Worm (Caenorhabditis elegans) whole organism, late embryonic: ENCODE data around the gene atp-5.
A peak's percentile ranks its signal among the peaks of the same experiment; 100 is the strongest.

Source experiments
- C08G9.2 ChIP-seq: sonication (generic microtip); optimal IDR thresholded peaks from 2 replicates; lab custom pipeline; 2016; ENCODE audit warnings: mild to moderate bottlenecking, missing genetic modification characterization, moderate library complexity, missing compliant biosample characterization
- F13H6.1 ChIP-seq: sonication (generic microtip); optimal IDR thresholded peaks from 2 replicates; lab custom pipeline; 2016; ENCODE audit warnings: missing genetic modification characterization, missing compliant biosample characterization
- K02D7.2 ChIP-seq: sonication (generic microtip); optimal IDR thresholded peaks from 2 replicates; lab custom pipeline; 2017; ENCODE audit warnings: mild to moderate bottlenecking, missing genetic modification characterization, missing compliant biosample characterization
- T23F11.4 ChIP-seq: fragments of 200-800 bp; sonication (Bioruptor generic); optimal IDR thresholded peaks from 2 replicates; lab custom pipeline; 2018; ENCODE audit warnings: mild to moderate bottlenecking, missing genetic modification characterization, missing compliant biosample characterization
- Y22D7AL.16 ChIP-seq: sonication (generic microtip); optimal IDR thresholded peaks from 2 replicates; lab custom pipeline; 2016; ENCODE audit warnings: missing genetic modification characterization, missing compliant biosample characterization
- ama-1 ChIP-seq: fragments of 150-350 bp; optimal IDR thresholded peaks from 2 replicates; lab custom pipeline; 2014
- ceh-18 ChIP-seq: sonication (generic microtip); optimal IDR thresholded peaks from 2 replicates; lab custom pipeline; 2016; ENCODE audit warnings: missing genetic modification characterization, missing compliant biosample characterization
- ceh-2 ChIP-seq: sonication (generic microtip); optimal IDR thresholded peaks from 2 replicates; lab custom pipeline; 2016; ENCODE audit warnings: missing genotype, missing genetic modification characterization, missing compliant biosample characterization
- ceh-22 ChIP-seq: sonication (generic microtip); optimal IDR thresholded peaks from 2 replicates; lab custom pipeline; 2017; ENCODE audit warnings: missing biosample characterization, missing genetic modification characterization
- ceh-30 ChIP-seq: fragments of 150-350 bp; optimal IDR thresholded peaks from 2 replicates; lab custom pipeline; 2014; ENCODE audit warnings: missing biosample characterization, missing genetic modification characterization
- ceh-31 ChIP-seq: sonication (generic microtip); optimal IDR thresholded peaks from 2 replicates; lab custom pipeline; 2016; ENCODE audit warnings: missing genetic modification characterization, missing compliant biosample characterization
- ceh-34 ChIP-seq: sonication (generic microtip); optimal IDR thresholded peaks from 2 replicates; lab custom pipeline; 2016; ENCODE audit warnings: mild to moderate bottlenecking, missing genetic modification characterization, missing compliant biosample characterization
- ceh-45 ChIP-seq: fragments of 200-800 bp; sonication (Bioruptor generic); IDR thresholded peaks from 2 replicates; pipeline ENCODE4 v1.3.6; 2022; ENCODE audit warnings: missing genetic modification reagents, missing genetic modification characterization, missing compliant biosample characterization
- dmd-4 ChIP-seq: sonication (generic microtip); optimal IDR thresholded peaks from 2 replicates; lab custom pipeline; 2016; ENCODE audit warnings: borderline replicate concordance, missing genetic modification characterization, missing compliant biosample characterization
- elt-2 ChIP-seq: sonication (generic microtip); optimal IDR thresholded peaks from 2 replicates; lab custom pipeline; 2016; ENCODE audit warnings: missing genetic modification reagents, missing genetic modification characterization, missing compliant biosample characterization
- elt-4 ChIP-seq: sonication (generic microtip); optimal IDR thresholded peaks from 2 replicates; lab custom pipeline; 2016; ENCODE audit warnings: missing genetic modification characterization, missing compliant biosample characterization
- ets-4 ChIP-seq: sonication (generic microtip); optimal IDR thresholded peaks from 2 replicates; lab custom pipeline; 2016; ENCODE audit warnings: missing genetic modification characterization, missing compliant biosample characterization
- fkh-6 ChIP-seq: sonication (generic microtip); optimal IDR thresholded peaks from 2 replicates; lab custom pipeline; 2016; ENCODE audit warnings: missing genetic modification characterization, missing compliant biosample characterization
- hlh-13 ChIP-seq: fragments of 200-800 bp; sonication (Bioruptor generic); optimal IDR thresholded peaks from 2 replicates; lab custom pipeline; 2018; ENCODE audit warnings: mild to moderate bottlenecking, missing genetic modification characterization, missing compliant biosample characterization
- hlh-6 ChIP-seq: sonication (generic microtip); optimal IDR thresholded peaks from 2 replicates; lab custom pipeline; 2016; ENCODE audit warnings: missing genotype, missing genetic modification characterization, missing compliant biosample characterization
- hlh-8 ChIP-seq: sonication (generic microtip); optimal IDR thresholded peaks from 2 replicates; lab custom pipeline; 2016; ENCODE audit warnings: missing genotype, missing genetic modification characterization, missing compliant biosample characterization
- lim-6 ChIP-seq: sonication (generic microtip); optimal IDR thresholded peaks from 2 replicates; lab custom pipeline; 2016; ENCODE audit warnings: missing genetic modification characterization, missing compliant biosample characterization
- madf-2 ChIP-seq: sonication (generic microtip); optimal IDR thresholded peaks from 2 replicates; lab custom pipeline; 2017; ENCODE audit warnings: missing genetic modification characterization, missing compliant biosample characterization
- mec-3 ChIP-seq: sonication (generic microtip); optimal IDR thresholded peaks from 2 replicates; lab custom pipeline; 2016; ENCODE audit warnings: borderline replicate concordance, missing genetic modification characterization, missing compliant biosample characterization
- nfya-1 ChIP-seq: sonication (generic microtip); optimal IDR thresholded peaks from 2 replicates; lab custom pipeline; 2017; ENCODE audit warnings: missing genetic modification characterization, mild to moderate bottlenecking, missing compliant biosample characterization, antibody characterized with exemption, moderate library complexity
- nhr-11 ChIP-seq: fragments of 150-350 bp; optimal IDR thresholded peaks from 2 replicates; lab custom pipeline; 2014; ENCODE audit warnings: missing biosample characterization, missing genetic modification characterization
- odd-2 ChIP-seq: sonication (generic microtip); optimal IDR thresholded peaks from 2 replicates; lab custom pipeline; 2017; ENCODE audit warnings: antibody characterized with exemption, mild to moderate bottlenecking, missing genetic modification characterization, missing compliant biosample characterization
- pag-3 ChIP-seq: sonication (generic microtip); optimal IDR thresholded peaks from 2 replicates; lab custom pipeline; 2016; ENCODE audit warnings: missing compliant biosample characterization, missing genetic modification characterization, borderline replicate concordance
- pat-9 ChIP-seq: fragments of 200-800 bp; sonication (Bioruptor generic); optimal IDR thresholded peaks from 2 replicates; lab custom pipeline; 2018; ENCODE audit warnings: mild to moderate bottlenecking, missing genetic modification characterization, moderate library complexity, missing compliant biosample characterization
- pax-1 ChIP-seq: fragments of 150-350 bp; optimal IDR thresholded peaks from 2 replicates; lab custom pipeline; 2014; ENCODE audit warnings: missing biosample characterization, missing genetic modification characterization
- pha-2 ChIP-seq: sonication (generic microtip); optimal IDR thresholded peaks from 2 replicates; lab custom pipeline; 2017; ENCODE audit warnings: mild to moderate bottlenecking, missing genetic modification characterization, missing compliant biosample characterization
- pqm-1 ChIP-seq: sonication (generic microtip); optimal IDR thresholded peaks from 2 replicates; lab custom pipeline; 2016; ENCODE audit warnings: missing genetic modification characterization, missing compliant biosample characterization
- pros-1 ChIP-seq: fragments of 150-350 bp; optimal IDR thresholded peaks from 2 replicates; lab custom pipeline; 2014; ENCODE audit warnings: missing biosample characterization, missing genetic modification reagents, missing genetic modification characterization
- ref-2 ChIP-seq: sonication (generic microtip); optimal IDR thresholded peaks from 2 replicates; lab custom pipeline; 2016; ENCODE audit warnings: missing genetic modification characterization, missing compliant biosample characterization
- rnt-1 ChIP-seq: sonication (generic microtip); optimal IDR thresholded peaks from 2 replicates; lab custom pipeline; 2016; ENCODE audit warnings: missing genetic modification characterization, missing compliant biosample characterization
- sdc-2 ChIP-seq: sonication (generic microtip); optimal IDR thresholded peaks from 2 replicates; lab custom pipeline; 2016; ENCODE audit warnings: missing genotype, missing genetic modification characterization, missing compliant biosample characterization
- sox-2 ChIP-seq: fragments of 200-800 bp; sonication (Bioruptor generic); IDR thresholded peaks from 2 replicates; pipeline ENCODE4 v1.3.6; 2022; ENCODE audit warnings: missing genetic modification reagents, missing genetic modification characterization, missing compliant biosample characterization
- tbx-2 ChIP-seq: sonication (generic microtip); optimal IDR thresholded peaks from 2 replicates; lab custom pipeline; 2016; ENCODE audit warnings: missing genetic modification characterization, missing compliant biosample characterization
- unc-55 ChIP-seq: sonication (generic microtip); optimal IDR thresholded peaks from 2 replicates; lab custom pipeline; 2017; ENCODE audit warnings: missing biosample characterization, missing genetic modification reagents, missing genetic modification characterization
- zip-5 ChIP-seq: sonication (generic microtip); optimal IDR thresholded peaks from 2 replicates; lab custom pipeline; 2016; ENCODE audit warnings: missing genetic modification characterization, missing compliant biosample characterization

Gene atp-5

DNA sequence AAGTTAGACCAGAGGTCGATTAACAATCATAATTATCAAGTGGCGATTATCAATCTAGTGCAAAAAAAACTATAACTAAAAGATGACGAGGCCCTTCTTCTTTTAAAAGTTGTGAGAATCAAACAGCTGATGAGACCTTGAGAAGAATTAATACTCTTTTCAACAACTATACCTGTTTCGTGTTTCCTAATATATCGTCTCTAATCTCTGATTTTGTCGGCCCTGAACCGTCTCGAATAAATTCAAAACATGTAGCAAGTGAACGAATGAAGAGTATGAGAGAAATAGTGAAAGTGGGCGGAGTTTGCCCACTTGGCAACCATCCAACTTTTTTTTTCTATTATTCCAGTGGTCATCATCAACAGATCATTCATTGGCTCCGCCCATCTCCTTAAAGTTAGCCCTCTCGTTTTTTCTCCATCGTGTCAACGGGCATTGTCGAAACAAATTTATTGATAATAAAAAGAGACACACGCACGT is 36.1 kb downstream of the atp-5 start, which contains the start of gene Y42A5A.1:
TSS of gene Y42A5A.1 (plus strand) at position 430 of the 480 bp plus-strand sequence.
- no peak for TF ChIP-seq C08G9.2 (tag; lab: Kevin White, UChicago)
- no peak for TF ChIP-seq K02D7.2 (tag; lab: Kevin White, UChicago)
- TF ChIP-seq rnt-1 (tag; lab: Kevin White, UChicago): no peak
- TF ChIP-seq hlh-6: no peak

DNA sequence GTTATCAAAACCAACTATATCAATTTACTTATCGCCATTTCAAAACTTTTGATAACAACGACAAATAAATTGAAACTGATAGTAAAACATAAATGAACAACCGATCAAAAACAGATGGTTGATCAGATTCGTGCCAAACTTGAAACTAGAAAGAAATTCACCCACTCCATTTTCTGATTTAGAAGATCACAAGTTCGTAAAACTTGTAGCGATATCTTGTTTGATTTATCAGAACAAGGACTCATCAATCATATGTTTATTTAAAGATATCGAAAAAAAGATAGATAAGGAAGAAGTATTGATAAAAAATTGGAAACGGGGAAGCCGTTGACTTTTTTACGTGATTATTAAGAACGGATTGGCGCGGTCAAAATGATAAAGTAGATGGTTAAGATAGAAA is 36.5 kb downstream of the atp-5 start:
- TF ChIP-seq madf-2 (no peak), elt-2 (tag; lab: Kevin White, UChicago) (peak; percentile 98)

DNA sequence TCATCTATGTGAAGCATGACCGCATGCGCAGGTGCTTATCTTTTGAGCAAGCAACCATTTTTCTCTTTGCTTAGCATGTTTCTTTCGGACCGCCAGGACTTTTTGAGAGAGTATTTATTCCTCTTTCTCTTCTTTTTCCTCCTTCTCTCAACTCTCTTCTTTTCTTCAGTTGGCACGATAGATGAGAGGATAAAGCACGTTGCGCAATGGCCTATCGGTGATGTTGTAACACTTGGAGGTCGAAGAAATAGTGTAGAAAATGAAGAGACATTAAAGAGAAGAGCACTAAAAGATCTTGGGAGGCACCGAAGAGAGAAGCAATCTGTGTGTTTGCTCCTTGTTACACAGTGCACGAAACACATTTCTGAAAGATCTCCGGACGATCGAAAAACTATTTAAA is 40.0 kb downstream of the atp-5 start:
- TF ChIP-seq zip-5 (tag; lab: Kevin White, UChicago) (no peak), pros-1 (tag; lab: Kevin White, UChicago) (no peak), nfya-1 (tag; lab: Kevin White, UChicago) (peak; percentile 74), ets-4 (peak; percentile 1), F13H6.1 (tag; lab: Kevin White, UChicago) (peak; percentile 16), ama-1 (lab: Kevin White, UChicago) (no peak), ceh-45 (GFP tag; lab: Robert Waterston, UW) (no peak), sdc-2 (tag; lab: Kevin White, UChicago) (no peak), elt-2 (tag; lab: Kevin White, UChicago) (no peak), C08G9.2 (tag; lab: Kevin White, UChicago) (no peak), hlh-8 (tag; lab: Kevin White, UChicago) (no peak), ref-2 (tag; lab: Kevin White, UChicago) (peak; percentile 3), dmd-4 (tag; lab: Kevin White, UChicago) (peak; percentile 48), rnt-1 (tag; lab: Kevin White, UChicago) (peak; percentile 72), hlh-13 (no peak), pat-9 (tag; lab: Kevin White, UChicago) (peak; percentile 76), pqm-1 (no peak), ceh-31 (tag; lab: Kevin White, UChicago) (peak; percentile 53), ceh-2 (tag; lab: Kevin White, UChicago) (peak; percentile 27), pax-1 (tag; lab: Kevin White, UChicago) (peak; percentile 96), lim-6 (tag; lab: Kevin White, UChicago) (no peak), ceh-22 (tag; lab: Kevin White, UChicago) (peak; percentile 62), ceh-30 (tag; lab: Kevin White, UChicago) (no peak), mec-3 (tag; lab: Kevin White, UChicago) (no peak), Y22D7AL.16 (tag; lab: Kevin White, UChicago) (no peak), pha-2 (tag; lab: Kevin White, UChicago) (peak; percentile 55), T23F11.4 (no peak), hlh-6 (no peak), nhr-11 (tag; lab: Kevin White, UChicago) (no peak), ceh-34 (no peak), sox-2 (no peak), tbx-2 (tag; lab: Kevin White, UChicago) (peak; percentile 65), pag-3 (no peak), elt-4 (tag; lab: Kevin White, UChicago) (no peak), ceh-18 (tag; lab: Kevin White, UChicago) (peak; percentile 88), fkh-6 (no peak), unc-55 (GFP tag; lab: Kevin White, UChicago) (peak; percentile 79), odd-2 (tag; lab: Kevin White, UChicago) (no peak)
